Fruit fly (Drosophila melanogaster) whole organism: ENCODE measurements around the gene CG13640.

Experiments used
- CG8478 ChIP-seq: fragments of >200 bp; optimal IDR thresholded peaks from 2 replicates; lab custom pipeline; 2018; ENCODE audit warnings: inconsistent platforms
- Dll ChIP-seq: fragments of >200 bp; optimal IDR thresholded peaks from 2 replicates; lab custom pipeline; 2017
- EcR ChIP-seq, 2 experiments: fragments of >200 bp; optimal IDR thresholded peaks; 2 replicates each; lab custom pipeline; 2017; ENCODE audit warnings: missing biosample characterization in 2 of 2, missing genetic modification characterization in 2 of 2, missing genetic modification reagents in 2 of 2
- pan ChIP-seq: fragments of >200 bp; optimal IDR thresholded peaks from 2 replicates; lab custom pipeline; 2017
- psq ChIP-seq: fragments of >200 bp; optimal IDR thresholded peaks from 2 replicates; lab custom pipeline; 2017
- usp ChIP-seq: fragments of >200 bp; optimal IDR thresholded peaks from 2 replicates; lab custom pipeline; 2017; ENCODE audit warnings: missing biosample characterization, missing genetic modification characterization, mixed read lengths

CG13640 gene

DNA sequence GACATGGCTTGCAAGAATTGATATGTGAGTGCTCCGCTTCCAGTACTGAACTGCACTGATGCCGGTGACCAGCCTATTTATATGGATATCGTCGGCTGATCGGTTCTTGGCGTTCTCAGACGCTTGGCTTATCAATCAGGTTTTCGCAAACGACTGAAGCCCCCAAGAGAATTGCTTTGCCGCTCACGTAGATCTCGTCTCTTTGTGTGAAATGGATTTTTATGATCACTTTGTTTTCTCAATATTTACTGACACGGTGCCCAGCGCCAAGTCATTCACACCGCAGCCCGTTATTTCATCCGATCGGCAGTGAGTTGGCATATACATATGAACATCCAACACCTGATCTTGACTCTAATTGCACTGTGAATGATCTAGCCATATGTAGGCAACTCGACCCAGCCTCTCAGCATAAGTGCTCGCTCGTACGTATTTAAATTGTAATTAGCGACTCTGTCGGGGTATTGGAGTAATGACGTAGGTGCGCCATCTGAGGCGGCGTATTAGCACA lies 1.6 kb downstream of the CG13640 start, which contains the start of gene CG13639:
Gene CG13639 (minus strand): TSS at position 51 of the 511 bp plus-strand sequence.
- TF ChIP-seq usp (GFP tag; lab: Kevin White, UChicago) (no peak), psq (no peak), CG8478 (lab: Kevin White, UChicago) (no peak), EcR (GFP tag; optimal IDR thresholded peaks at IDR 0.05; lab: Kevin White, UChicago) (no peak)

DNA sequence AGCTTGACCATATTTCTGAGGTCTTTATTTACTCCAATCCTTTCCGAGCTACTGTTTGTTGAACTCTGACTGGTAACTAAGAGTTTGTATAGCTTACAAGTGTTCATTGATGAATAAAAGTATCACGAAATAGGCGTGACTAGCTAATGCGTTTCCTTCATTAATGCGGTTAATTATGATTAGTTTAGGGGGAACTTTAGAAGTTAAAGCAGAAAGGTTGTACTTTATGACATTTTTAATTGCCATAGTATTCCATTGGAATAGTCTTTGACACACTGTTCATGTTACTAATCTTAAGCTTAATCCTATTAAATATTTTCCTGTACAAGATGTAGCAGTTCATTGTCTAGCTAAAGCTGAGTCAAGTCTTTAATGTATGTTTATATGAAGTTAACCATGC lies 2.3 kb downstream of the CG13640 start, which contains the start of gene ppk22:
Gene ppk22 (minus strand): TSS at position 101 of the 400 bp plus-strand sequence.
- TF ChIP-seq pan: no peak
- TF ChIP-seq CG8478 (lab: Kevin White, UChicago): no peak
- no peak for TF ChIP-seq EcR (GFP tag; optimal IDR thresholded peaks at IDR 0.05; lab: Kevin White, UChicago)
- TF ChIP-seq psq: no peak
- no peak for TF ChIP-seq Dll (lab: Kevin White, UChicago)
- no peak for TF ChIP-seq usp (GFP tag; lab: Kevin White, UChicago)

DNA sequence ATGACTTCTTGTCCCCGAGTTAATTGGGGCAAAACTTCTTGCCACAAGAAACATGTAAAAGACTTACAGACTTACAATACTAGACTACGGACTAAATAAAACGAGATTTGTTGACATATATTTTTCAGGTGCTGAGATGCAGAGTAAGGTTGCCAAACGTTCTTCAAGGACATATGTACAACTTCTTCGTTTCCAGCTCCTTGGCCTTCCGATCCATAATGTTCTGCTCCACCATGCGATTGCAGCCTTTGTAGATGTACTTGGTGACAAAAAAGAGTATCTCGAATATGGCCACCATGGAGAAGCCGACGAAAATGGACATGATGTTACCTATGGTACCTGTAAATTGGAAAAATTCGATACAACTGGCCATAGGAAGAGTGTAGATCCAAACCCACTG lies 4.5 kb downstream of the CG13640 start, which contains the start of gene CAH4:
Gene CAH4 (minus strand): TSS at position 101 of the 400 bp plus-strand sequence.
- TF ChIP-seq CG8478 (lab: Kevin White, UChicago): no peak
- TF ChIP-seq EcR (GFP tag; optimal IDR thresholded peaks at IDR 0.05; lab: Kevin White, UChicago): no peak
- TF ChIP-seq psq: no peak
- no peak for TF ChIP-seq Dll (lab: Kevin White, UChicago)
- TF ChIP-seq usp (GFP tag; lab: Kevin White, UChicago): no peak
- no peak for TF ChIP-seq pan

DNA sequence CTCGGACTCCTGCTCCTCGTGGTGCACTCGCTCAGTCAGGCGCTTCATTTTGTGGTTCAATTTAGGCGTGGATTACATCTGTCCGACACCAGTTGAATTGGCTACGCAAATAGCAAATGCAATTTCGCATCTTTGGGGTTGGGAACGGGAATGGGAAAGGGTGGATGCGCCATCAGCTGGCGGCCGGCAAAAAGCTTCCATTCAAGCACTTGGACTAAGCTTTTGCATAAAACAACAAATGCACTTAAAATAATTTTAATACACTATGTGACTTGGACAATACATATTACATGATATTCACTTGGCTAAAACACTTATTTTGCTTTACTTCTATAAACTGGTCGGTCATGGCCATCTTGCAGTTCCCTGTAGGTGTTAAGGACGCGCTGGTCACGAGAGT lies 5.8 kb downstream of the CG13640 start, which contains the start of gene HDAC11:
Gene HDAC11 (minus strand): TSS at position 101 of the 400 bp plus-strand sequence.
- TF ChIP-seq pan (no peak), Dll (lab: Kevin White, UChicago) (no peak), usp (GFP tag; lab: Kevin White, UChicago) (no peak), EcR (GFP tag; optimal IDR thresholded peaks at IDR 0.05; lab: Kevin White, UChicago) (no peak), CG8478 (lab: Kevin White, UChicago) (no peak), psq (no peak)

DNA sequence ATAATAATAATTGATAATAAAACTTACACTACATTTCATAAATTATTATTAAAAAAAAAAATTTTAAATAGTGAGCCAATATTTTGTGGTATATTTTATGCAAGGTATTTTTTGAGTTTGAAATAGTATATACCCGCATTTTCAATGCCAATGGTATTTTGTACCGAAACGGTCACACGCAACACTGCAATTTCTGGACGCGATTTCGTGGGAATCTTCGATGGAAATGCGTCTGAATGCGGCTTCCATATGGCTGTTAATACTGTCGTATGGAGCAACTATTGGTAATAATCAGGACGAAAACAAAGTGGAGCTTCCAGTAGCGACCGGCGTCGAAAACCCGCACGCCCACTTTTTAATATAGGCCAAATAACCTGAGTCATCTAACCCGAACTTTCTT lies 10.5 kb downstream of the CG13640 start, which contains the start of gene Nct:
Gene Nct (plus strand): TSS at position 173 of the 400 bp plus-strand sequence.
- TF ChIP-seq usp (GFP tag; lab: Kevin White, UChicago): no peak
- no peak for TF ChIP-seq EcR (GFP tag; optimal IDR thresholded peaks at IDR 0.05; lab: Kevin White, UChicago)
- no peak for TF ChIP-seq CG8478 (lab: Kevin White, UChicago)
- TF ChIP-seq psq: no peak
- no peak for TF ChIP-seq Dll (lab: Kevin White, UChicago)
- no peak for TF ChIP-seq pan

DNA sequence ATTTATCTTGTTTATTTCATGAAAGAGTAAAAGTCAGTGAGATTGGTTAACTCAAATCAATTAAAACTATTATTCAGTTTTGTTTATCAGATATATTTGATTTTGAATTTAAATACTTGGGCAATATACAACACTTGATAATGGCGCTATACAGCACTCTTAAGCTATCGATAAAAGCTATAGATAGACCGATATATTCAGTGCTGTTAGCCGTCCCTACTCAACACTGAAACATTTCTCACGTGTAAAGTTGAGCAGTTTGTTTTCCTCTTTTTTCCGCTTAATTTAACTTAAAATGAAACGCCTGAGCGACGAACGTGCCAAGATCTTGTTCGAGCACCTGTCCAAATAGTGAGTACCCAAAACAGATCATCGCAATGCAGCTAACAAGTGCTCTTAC lies 11.5 kb downstream of the CG13640 start, which contains the start of gene CG7006:
Gene CG7006 (plus strand): TSS at position 208 of the 400 bp plus-strand sequence.
- TF ChIP-seq EcR (GFP tag; optimal IDR thresholded peaks at IDR 0.05; lab: Kevin White, UChicago): no peak
- TF ChIP-seq psq: no peak

DNA sequence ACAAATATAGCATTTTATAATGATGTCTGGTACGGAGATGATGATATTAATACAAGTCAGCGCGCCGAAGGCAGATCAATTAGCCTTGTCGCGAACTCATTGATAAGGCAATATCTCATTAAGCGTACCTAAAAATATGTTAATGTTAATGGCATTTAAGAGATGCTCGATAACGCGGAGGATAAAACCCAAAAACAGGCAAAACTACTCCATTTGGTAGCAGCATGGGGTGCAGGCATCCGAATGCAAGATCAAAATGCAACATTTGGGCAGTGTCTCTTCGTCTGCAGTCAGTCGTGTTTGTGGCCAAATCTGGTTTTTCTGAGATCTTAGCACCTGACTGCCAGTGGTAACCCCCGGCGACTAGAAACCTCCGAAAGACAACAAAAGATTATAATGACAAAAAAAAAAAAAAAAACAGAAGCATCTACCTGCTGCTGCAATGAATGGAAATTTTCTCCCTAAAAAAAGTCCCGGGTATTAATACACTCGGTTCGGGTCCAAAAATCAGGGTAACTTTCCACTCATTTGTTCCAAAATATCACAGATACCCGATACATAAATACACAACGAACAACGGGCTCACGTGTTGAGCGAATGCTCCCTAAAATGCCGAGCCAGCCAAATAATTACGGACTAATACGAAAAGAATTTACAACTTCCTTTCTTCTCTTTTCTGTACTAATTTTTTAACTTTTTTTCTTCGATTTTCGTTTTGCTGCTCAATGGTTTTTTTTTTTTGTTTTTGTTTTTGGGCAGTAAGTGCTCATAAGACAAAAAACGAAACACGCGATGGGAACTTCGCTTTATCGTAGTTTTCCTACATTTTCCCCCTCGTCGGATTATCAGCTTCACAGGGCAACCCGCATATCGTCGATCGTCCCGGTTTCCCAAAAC lies 15.8 kb downstream of the CG13640 start:
- TF ChIP-seq Dll (lab: Kevin White, UChicago): no peak
- TF ChIP-seq psq: no peak
- TF ChIP-seq CG8478 (lab: Kevin White, UChicago): no peak
- TF ChIP-seq usp (GFP tag; lab: Kevin White, UChicago): no peak
- TF ChIP-seq EcR (GFP tag; optimal IDR thresholded peaks at IDR 0.05; lab: Kevin White, UChicago): no peak
- TF ChIP-seq pan: no peak

DNA sequence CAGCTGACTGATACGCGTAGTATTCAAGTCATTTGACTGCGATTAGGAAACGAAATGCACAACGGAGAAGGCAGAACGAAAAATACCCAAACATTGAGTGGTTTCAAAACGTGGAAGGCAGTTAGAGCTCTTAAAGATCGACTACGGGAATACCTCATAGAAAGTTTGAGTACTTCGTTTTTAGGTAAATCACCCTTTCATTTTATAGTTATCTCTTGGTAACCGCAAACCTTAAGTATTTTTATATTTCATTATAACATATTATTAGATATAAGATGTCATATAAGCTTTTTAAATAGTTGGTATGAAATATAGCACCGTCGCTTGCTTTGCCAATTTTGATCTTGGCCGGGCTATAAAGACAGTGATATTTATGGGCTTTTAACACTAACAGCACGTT lies 16.8 kb downstream of the CG13640 start:
- TF ChIP-seq usp (GFP tag; lab: Kevin White, UChicago): no peak
- no peak for TF ChIP-seq EcR (GFP tag; optimal IDR thresholded peaks at IDR 0.05; lab: Kevin White, UChicago)
- no peak for TF ChIP-seq CG8478 (lab: Kevin White, UChicago)
- TF ChIP-seq pan: no peak
- TF ChIP-seq Dll (lab: Kevin White, UChicago): no peak
- no peak for TF ChIP-seq psq

DNA sequence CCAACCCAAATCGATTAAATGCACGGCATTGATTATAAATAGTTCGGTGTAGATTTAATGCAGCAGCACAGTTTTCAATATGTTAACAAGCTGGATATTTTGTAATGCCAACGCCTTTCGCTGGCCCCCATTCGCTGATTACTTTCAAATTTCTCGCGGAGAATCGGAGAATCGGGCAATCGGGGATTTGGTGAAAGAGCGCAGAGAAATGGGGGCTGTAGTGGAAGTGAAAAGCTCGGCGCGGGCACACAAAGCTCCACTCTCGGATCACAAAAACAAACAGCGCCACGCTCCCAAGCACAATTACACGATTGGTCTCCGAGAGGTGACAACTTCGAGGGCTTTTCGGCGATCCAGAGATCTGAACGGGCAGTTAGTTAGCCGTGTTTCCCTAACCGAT lies 20.3 kb downstream of the CG13640 start, which contains the start of gene Esp:
Gene Esp (plus strand): TSS at position 301 of the 400 bp plus-strand sequence.
- TF ChIP-seq usp (GFP tag; lab: Kevin White, UChicago): no peak
- no peak for TF ChIP-seq psq
- TF ChIP-seq Dll (lab: Kevin White, UChicago): no peak
- no peak for TF ChIP-seq pan
- no peak for TF ChIP-seq EcR (GFP tag; optimal IDR thresholded peaks at IDR 0.05; lab: Kevin White, UChicago)
- TF ChIP-seq CG8478 (lab: Kevin White, UChicago): no peak

DNA sequence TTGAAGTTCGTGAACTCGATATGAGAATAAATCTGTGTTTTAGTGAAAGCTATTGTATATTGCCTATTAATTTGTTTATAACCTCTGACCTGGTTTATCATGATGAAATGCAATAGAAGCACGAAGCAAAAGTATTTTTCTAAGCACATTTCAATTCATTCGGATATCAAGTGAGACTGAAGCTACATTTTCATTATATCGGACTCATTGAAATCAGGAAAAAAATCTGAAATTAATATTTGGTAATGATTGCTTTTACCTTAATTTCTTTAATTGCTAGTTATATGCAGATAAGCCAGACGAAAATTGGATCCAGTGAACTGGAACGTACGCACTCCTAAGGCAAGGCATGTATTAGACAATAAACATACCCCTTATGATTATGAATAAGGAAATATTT lies 20.9 kb downstream of the CG13640 start, which contains the start of gene CG33658:
Gene CG33658 (minus strand): TSS at position 101 of the 400 bp plus-strand sequence.
- TF ChIP-seq Dll (lab: Kevin White, UChicago) (no peak), CG8478 (lab: Kevin White, UChicago) (no peak)

DNA sequence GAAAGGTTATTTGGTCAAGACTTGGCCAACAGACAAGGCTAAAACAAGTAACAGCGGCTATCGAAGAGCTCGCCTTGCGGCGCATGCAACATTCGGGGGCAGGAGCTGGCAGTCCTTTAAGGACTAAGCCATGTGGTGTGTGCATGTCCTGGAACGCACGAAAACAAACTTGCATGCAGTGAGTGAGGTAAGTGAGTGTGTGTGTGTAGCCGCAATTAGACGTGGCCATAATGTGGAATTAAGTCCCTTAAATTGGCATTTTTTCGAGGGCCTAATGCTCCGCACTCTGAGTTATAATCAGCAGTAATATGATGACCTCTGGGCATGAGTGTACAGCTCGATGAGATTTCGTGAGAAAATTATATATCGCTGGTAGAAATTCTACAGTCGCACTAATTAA lies 28.3 kb downstream of the CG13640 start, which contains the start of gene sosie:
Gene sosie (plus strand): TSS at position 301 of the 400 bp plus-strand sequence.
- TF ChIP-seq Dll (lab: Kevin White, UChicago) (no peak), usp (GFP tag; lab: Kevin White, UChicago) (no peak), pan (no peak), psq (no peak), EcR (GFP tag; optimal IDR thresholded peaks at IDR 0.05; lab: Kevin White, UChicago) (no peak), CG8478 (lab: Kevin White, UChicago) (no peak)

DNA sequence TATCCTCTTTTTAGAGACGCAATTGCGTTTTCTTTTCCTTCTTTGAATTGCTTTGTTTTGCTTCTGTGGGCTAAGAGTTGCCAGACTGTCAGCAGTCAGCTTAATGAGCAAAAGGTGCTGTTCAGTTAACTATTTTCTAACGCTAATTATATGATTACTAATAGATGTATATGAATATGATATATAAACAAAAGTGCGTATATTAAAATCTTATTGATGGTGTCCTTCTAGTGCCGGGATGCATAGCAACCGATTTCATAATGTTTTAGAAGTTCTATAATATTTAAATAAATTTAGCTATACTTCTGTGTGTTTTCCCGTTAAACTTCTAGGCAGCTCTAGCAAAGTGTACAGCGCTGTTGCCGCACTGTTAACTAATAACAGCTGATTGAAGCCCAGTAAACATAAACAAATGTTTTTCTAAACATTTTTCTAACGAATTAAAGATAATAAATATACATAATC lies 32.0 kb downstream of the CG13640 start, which contains the start of the genes Kaz and CG43273:
Gene Kaz (minus strand): TSS at position 73 of the 465 bp plus-strand sequence.
Gene CG43273 (plus strand): TSS at position 415 of the 465 bp plus-strand sequence.
- TF ChIP-seq usp (GFP tag; lab: Kevin White, UChicago): no peak
- TF ChIP-seq Dll (lab: Kevin White, UChicago): no peak
- TF ChIP-seq psq: no peak
- TF ChIP-seq pan: no peak
- no peak for TF ChIP-seq CG8478 (lab: Kevin White, UChicago)
- TF ChIP-seq EcR (GFP tag; optimal IDR thresholded peaks at IDR 0.05; lab: Kevin White, UChicago): no peak
